Fruit fly (Drosophila melanogaster): ENCODE measurements around the gene CG12355.

DNA sequence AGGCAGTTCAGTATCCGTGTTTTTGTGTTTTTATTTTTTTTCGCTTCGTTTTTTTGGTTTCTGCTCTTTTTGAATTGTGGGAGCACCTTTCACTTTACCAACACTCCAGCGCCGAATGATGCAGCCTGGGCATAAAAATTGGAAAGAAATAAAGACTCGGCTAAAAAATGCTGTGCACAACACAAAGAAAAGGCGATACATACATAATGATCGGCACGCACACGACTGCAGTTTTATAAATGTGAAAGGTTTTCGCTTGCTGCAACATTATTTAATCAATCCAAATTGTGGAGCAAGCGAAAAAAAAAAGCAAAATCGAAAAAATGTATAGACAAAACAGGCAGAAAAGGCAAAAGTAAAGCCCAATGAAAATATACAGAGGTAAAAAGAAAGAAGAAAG lies 47.7 kb upstream of the CG12355 start:
- TF ChIP-seq psq (GFP tag; optimal IDR thresholded peaks at IDR 0.05) (no peak), lola (GFP tag; optimal IDR thresholded peaks at IDR 0.05) (no peak), rgr (GFP tag; optimal IDR thresholded peaks at IDR 0.05) (no peak), GATAd (GFP tag; optimal IDR thresholded peaks at IDR 0.05) (no peak), Myc (optimal IDR thresholded peaks at IDR 0.05) (no peak), h (GFP tag; optimal IDR thresholded peaks at IDR 0.05) (no peak), Dfd (GFP tag; optimal IDR thresholded peaks at IDR 0.05) (no peak), pan (optimal IDR thresholded peaks at IDR 0.05) (no peak), dmrt93B (GFP tag; optimal IDR thresholded peaks at IDR 0.05) (no peak), Vsx2 (GFP tag; optimal IDR thresholded peaks at IDR 0.05; ENCODE audit: partially characterized antibody) (no peak)

Measured in whole organism, wandering third instar larva.